Worm (Caenorhabditis elegans) whole organism, L3 larva: ENCODE data around the gene F19F10.1.

Experiments
- aly-2 ChIP-seq: fragments of 150-350 bp; optimal IDR thresholded peaks from 2 replicates; lab custom pipeline; 2014; ENCODE audit warnings: missing biosample characterization, missing genetic modification characterization
- ceh-16 ChIP-seq: sonication (generic microtip); optimal IDR thresholded peaks from 2 replicates; lab custom pipeline; 2017; ENCODE audit warnings: missing biosample characterization, missing genetic modification characterization
- ceh-28 ChIP-seq: fragments of 150-350 bp; optimal IDR thresholded peaks from 2 replicates; lab custom pipeline; 2014; ENCODE audit warnings: missing biosample characterization, missing genetic modification reagents, missing genetic modification characterization
- ceh-82 ChIP-seq: fragments of 150-350 bp; optimal IDR thresholded peaks from 2 replicates; lab custom pipeline; 2014; ENCODE audit warnings: missing biosample characterization, missing genetic modification characterization
- ceh-9 ChIP-seq: sonication (generic microtip); optimal IDR thresholded peaks from 2 replicates; lab custom pipeline; 2018; ENCODE audit warnings: missing biosample characterization, missing genetic modification characterization
- elt-1 ChIP-seq: fragments of 150-350 bp; optimal IDR thresholded peaks from 2 replicates; lab custom pipeline; 2014; ENCODE audit warnings: missing biosample characterization, missing genetic modification characterization
- elt-2 ChIP-seq: sonication (generic microtip); optimal IDR thresholded peaks from 2 replicates; lab custom pipeline; 2016; ENCODE audit warnings: missing genetic modification reagents, mild to moderate bottlenecking, missing genetic modification characterization, missing compliant biosample characterization
- elt-3 ChIP-seq, 3 experiments: fragments of 150-350 bp in 1 of 3; sonication (generic microtip) in 2 of 3; optimal IDR thresholded peaks; 2 replicates in 2 of 3; 4 replicates in 1 of 3; lab custom pipeline; 2014 to 2017; ENCODE audit warnings: missing biosample characterization in 3 of 3, missing genetic modification characterization in 3 of 3
- eor-1 ChIP-seq, 2 experiments: fragments of 150-350 bp; optimal IDR thresholded peaks; 2 replicates each; lab custom pipeline; 2014 to 2018; ENCODE audit warnings: missing biosample characterization in 2 of 2, missing genetic modification characterization in 2 of 2
- fkh-10 ChIP-seq: sonication (generic microtip); optimal IDR thresholded peaks from 2 replicates; lab custom pipeline; 2017; ENCODE audit warnings: missing biosample characterization, missing genetic modification reagents, missing genetic modification characterization
- fos-1 ChIP-seq: fragments of 150-350 bp; optimal IDR thresholded peaks from 2 replicates; lab custom pipeline; 2014; ENCODE audit warnings: missing biosample characterization, missing genetic modification characterization
- hmg-11 ChIP-seq: sonication (generic microtip); optimal IDR thresholded peaks from 2 replicates; lab custom pipeline; 2016; ENCODE audit warnings: missing genetic modification characterization, missing compliant biosample characterization
- lin-15B ChIP-seq: fragments of 150-350 bp; optimal IDR thresholded peaks from 2 replicates; lab custom pipeline; 2014; ENCODE audit warnings: missing biosample characterization, missing genetic modification characterization
- lin-39 ChIP-seq: fragments of 150-350 bp; optimal IDR thresholded peaks from 2 replicates; lab custom pipeline; 2018; ENCODE audit warnings: missing biosample characterization, missing genetic modification reagents, missing genetic modification characterization
- lsy-12 ChIP-seq: sonication (generic microtip); optimal IDR thresholded peaks from 2 replicates; lab custom pipeline; 2016; ENCODE audit warnings: mild to moderate bottlenecking, missing genetic modification characterization, missing compliant biosample characterization
- mdl-1 ChIP-seq: fragments of 150-350 bp; optimal IDR thresholded peaks from 2 replicates; lab custom pipeline; 2014; ENCODE audit warnings: missing biosample characterization, missing genetic modification characterization
- mml-1 ChIP-seq: fragments of 150-350 bp; sonication (generic microtip); optimal IDR thresholded peaks from 3 replicates; lab custom pipeline; 2014; ENCODE audit warnings: missing biosample characterization, missing genetic modification characterization
- nfya-1 ChIP-seq: sonication (generic microtip); optimal IDR thresholded peaks from 2 replicates; lab custom pipeline; 2017; ENCODE audit warnings: missing genetic modification characterization, mild to moderate bottlenecking, missing compliant biosample characterization, antibody characterized with exemption, moderate library complexity; ENCODE audit not compliant: insufficient read depth
- nhr-11 ChIP-seq: fragments of 150-350 bp; optimal IDR thresholded peaks from 2 replicates; lab custom pipeline; 2014; ENCODE audit warnings: missing biosample characterization, missing genetic modification characterization
- nhr-12 ChIP-seq: fragments of 150-350 bp; optimal IDR thresholded peaks from 2 replicates; lab custom pipeline; 2014; ENCODE audit warnings: missing biosample characterization, missing genetic modification characterization
- nhr-23 ChIP-seq: fragments of 150-350 bp; optimal IDR thresholded peaks from 2 replicates; lab custom pipeline; 2014; ENCODE audit warnings: missing biosample characterization, missing genetic modification reagents, missing genetic modification characterization
- nhr-237 ChIP-seq: fragments of 150-350 bp; optimal IDR thresholded peaks from 2 replicates; lab custom pipeline; 2014; ENCODE audit warnings: missing biosample characterization, missing genetic modification characterization
- nhr-25 ChIP-seq: sonication (generic microtip); optimal IDR thresholded peaks from 2 replicates; lab custom pipeline; 2017; ENCODE audit warnings: missing biosample characterization, missing genetic modification characterization
- nhr-28 ChIP-seq: fragments of 150-350 bp; optimal IDR thresholded peaks from 2 replicates; lab custom pipeline; 2014; ENCODE audit warnings: missing biosample characterization, missing genetic modification characterization
- nhr-43 ChIP-seq: sonication (generic microtip); optimal IDR thresholded peaks from 2 replicates; lab custom pipeline; 2016; ENCODE audit warnings: mild to moderate bottlenecking, missing genetic modification characterization, missing compliant biosample characterization; ENCODE audit not compliant: poor library complexity, severe bottlenecking
- nhr-67 ChIP-seq: fragments of 150-350 bp; optimal IDR thresholded peaks from 2 replicates; lab custom pipeline; 2014; ENCODE audit warnings: missing biosample characterization, missing genetic modification characterization
- nhr-76 ChIP-seq: fragments of 150-350 bp; sonication (generic microtip); optimal IDR thresholded peaks from 5 replicates; lab custom pipeline; 2014; ENCODE audit warnings: missing biosample characterization, missing genetic modification characterization
- pha-4 ChIP-seq: fragments of 150-350 bp; optimal IDR thresholded peaks from 2 replicates; lab custom pipeline; 2014; ENCODE audit warnings: missing biosample characterization, missing genetic modification reagents, missing genetic modification characterization
- pqm-1 ChIP-seq: fragments of 150-350 bp; optimal IDR thresholded peaks from 2 replicates; lab custom pipeline; 2017; ENCODE audit warnings: missing biosample characterization, missing genetic modification characterization, inconsistent platforms
- sea-2 ChIP-seq: fragments of 150-350 bp; sonication (generic microtip); optimal IDR thresholded peaks from 4 replicates; lab custom pipeline; 2014; ENCODE audit warnings: missing biosample characterization, missing genetic modification reagents, missing genetic modification characterization
- skn-1 ChIP-seq: fragments of 150-350 bp; optimal IDR thresholded peaks from 2 replicates; lab custom pipeline; 2014; ENCODE audit warnings: missing biosample characterization, missing genetic modification characterization
- snpc-4 ChIP-seq: fragments of 150-350 bp; optimal IDR thresholded peaks from 2 replicates; lab custom pipeline; 2014; ENCODE audit warnings: missing biosample characterization, missing genetic modification characterization
- tbx-2 ChIP-seq: sonication (generic microtip); optimal IDR thresholded peaks from 2 replicates; lab custom pipeline; 2016; ENCODE audit warnings: mild to moderate bottlenecking, missing genetic modification characterization, missing compliant biosample characterization
- unc-39 ChIP-seq: sonication (generic microtip); optimal IDR thresholded peaks from 4 replicates; lab custom pipeline; 2017; ENCODE audit warnings: missing biosample characterization, missing genetic modification characterization
- unc-62 ChIP-seq: fragments of 150-350 bp; sonication (generic microtip); optimal IDR thresholded peaks from 4 replicates; lab custom pipeline; 2014; ENCODE audit warnings: missing biosample characterization, missing genetic modification reagents, missing genetic modification characterization
- zag-1 ChIP-seq: fragments of 150-350 bp; optimal IDR thresholded peaks from 2 replicates; lab custom pipeline; 2014; ENCODE audit warnings: missing biosample characterization, missing genetic modification characterization
- ztf-11 ChIP-seq: fragments of 150-350 bp; optimal IDR thresholded peaks from 2 replicates; lab custom pipeline; 2014; ENCODE audit warnings: missing biosample characterization, missing genetic modification characterization
- ztf-4 ChIP-seq: fragments of 150-350 bp; optimal IDR thresholded peaks from 2 replicates; lab custom pipeline; 2014; ENCODE audit warnings: missing biosample characterization, missing genetic modification characterization

The F19F10.1 gene

DNA sequence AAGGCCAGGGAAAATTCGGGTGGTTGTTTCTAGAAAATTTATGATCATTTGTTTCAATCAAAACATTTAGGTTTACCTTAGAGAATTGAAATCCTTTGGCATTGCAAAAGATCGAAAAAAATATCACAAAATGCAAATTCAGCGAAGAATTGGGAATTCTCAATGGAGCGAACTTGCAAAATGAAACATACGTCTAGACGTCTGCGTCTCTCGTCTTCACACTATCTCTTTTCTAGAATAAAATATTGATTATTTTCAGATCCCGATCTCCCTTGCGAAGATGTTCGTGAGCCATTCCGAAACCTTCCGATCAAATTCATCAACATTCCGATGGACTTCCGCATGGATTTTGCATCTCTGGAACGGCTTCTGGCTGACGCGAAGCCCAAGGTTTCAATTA is 17.3 kb downstream of the F19F10.1 start, which contains the start of gene ets-6 (continued):
- no peak for TF ChIP-seq nhr-12
- TF ChIP-seq ztf-4 (tag; lab: Kevin White, UChicago) = no peak
- TF ChIP-seq mml-1 (tag; lab: Kevin White, UChicago) = no peak
- peak; percentile 69 for TF ChIP-seq pha-4 (tag; lab: Kevin White, UChicago)
- no peak for TF ChIP-seq ceh-82 (tag; lab: Kevin White, UChicago)
- no peak for TF ChIP-seq unc-62 (GFP tag; lab: Kevin White, UChicago)
- TF ChIP-seq lin-39 (tag; lab: Kevin White, UChicago) = no peak
- TF ChIP-seq, all 47 proteins: peak for 11

DNA sequence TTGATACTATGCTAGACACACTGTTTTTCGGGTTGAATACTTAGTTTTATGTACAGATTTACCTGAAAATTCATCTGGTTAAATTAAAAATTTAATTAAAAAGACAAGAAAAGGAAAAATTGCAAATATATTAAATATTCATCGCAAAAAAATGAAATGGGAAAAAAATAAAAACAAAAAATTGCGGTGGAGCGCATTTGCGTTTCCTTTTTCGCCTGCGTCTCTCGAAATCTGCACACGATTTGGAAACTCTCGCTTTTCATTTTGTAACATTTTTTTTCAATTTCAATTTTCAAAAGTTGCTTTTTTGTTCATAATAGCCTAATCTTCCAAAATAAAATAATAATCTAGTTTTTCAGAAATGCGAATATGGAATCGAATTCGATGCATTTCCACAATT is 24.6 kb downstream of the F19F10.1 start, which contains the start of the genes F19F10.11 and C50E3.5:
Gene F19F10.11, minus strand, starts transcription at position 68 of the 400 bp plus-strand sequence.
Gene C50E3.5, plus strand, starts transcription at position 360 of the 400 bp plus-strand sequence.
- TF ChIP-seq nfya-1 (tag; lab: Kevin White, UChicago) (peak; percentile 70), nhr-237 (tag; lab: Kevin White, UChicago) (no peak), aly-2 (tag; lab: Kevin White, UChicago) (no peak), nhr-23 (tag; lab: Kevin White, UChicago) (peak; percentile 43), lin-15B (tag; lab: Kevin White, UChicago) (peak; percentile 70), snpc-4 (tag; lab: Kevin White, UChicago) (peak; percentile 44), nhr-43 (tag; lab: Kevin White, UChicago) (peak; percentile 42), elt-2 (tag; lab: Kevin White, UChicago) (peak; percentile 7), hmg-11 (tag; lab: Kevin White, UChicago) (peak; percentile 74), pha-4 (tag; lab: Kevin White, UChicago) (peak; percentile 79)

DNA sequence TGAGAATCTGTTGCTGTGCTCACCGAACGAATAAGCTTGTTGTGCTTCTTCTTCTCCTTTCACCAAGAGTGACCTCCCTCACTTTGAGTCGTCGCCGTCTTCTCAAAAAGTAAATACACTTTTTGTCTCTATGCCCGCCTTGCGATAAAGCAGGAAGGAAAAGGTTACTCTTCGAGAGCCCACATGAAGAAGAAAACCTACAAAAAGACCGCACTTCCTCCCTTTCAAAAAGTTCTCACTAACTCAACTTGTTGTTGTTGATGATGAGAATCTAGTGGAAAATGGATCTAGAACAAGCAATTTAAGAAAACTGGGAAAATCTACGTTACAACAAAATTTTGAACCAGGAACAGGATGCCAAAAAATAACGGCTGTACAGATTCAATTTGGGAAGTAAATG is 27.4 kb downstream of the F19F10.1 start, which contains the start of gene C50E3.6:
Gene C50E3.6, minus strand, starts transcription at position 101 of the 400 bp plus-strand sequence.
- no peak for TF ChIP-seq nhr-76 (tag; lab: Kevin White, UChicago)
- TF ChIP-seq unc-39 (tag; lab: Kevin White, UChicago) = no peak
- TF ChIP-seq nhr-237 (tag; lab: Kevin White, UChicago) = no peak
- no peak for TF ChIP-seq ztf-11
- no peak for TF ChIP-seq nhr-25 (tag; lab: Kevin White, UChicago)

DNA sequence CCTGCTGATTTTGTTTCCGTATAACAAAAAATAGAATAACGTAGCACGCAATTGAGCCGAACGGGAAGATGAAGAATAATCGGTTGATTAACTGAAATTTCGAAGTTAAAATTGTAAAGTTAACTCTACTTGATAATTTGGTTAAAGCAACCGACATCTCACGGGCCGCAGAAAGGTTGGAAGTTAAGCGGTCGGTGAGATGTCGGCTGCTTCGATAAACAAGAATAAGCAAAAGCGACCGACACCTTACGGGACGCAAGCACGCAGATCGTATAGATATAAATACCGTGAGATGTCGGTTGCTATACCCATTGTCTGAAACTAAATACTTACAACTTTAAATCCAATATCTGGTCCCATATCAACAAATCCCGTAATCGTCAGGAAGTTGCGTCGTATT is 32.1 kb downstream of the F19F10.1 start:
- no peak for TF ChIP-seq nhr-28 (tag; lab: Kevin White, UChicago)
- no peak for TF ChIP-seq ceh-16
- TF ChIP-seq ztf-11 = no peak
- no peak for TF ChIP-seq elt-1 (tag; lab: Kevin White, UChicago)
- TF ChIP-seq snpc-4 (tag; lab: Kevin White, UChicago) = peak; percentile 6
- no peak for TF ChIP-seq mdl-1 (tag; lab: Kevin White, UChicago)
- no peak for TF ChIP-seq lsy-12 (tag; lab: Kevin White, UChicago)

DNA sequence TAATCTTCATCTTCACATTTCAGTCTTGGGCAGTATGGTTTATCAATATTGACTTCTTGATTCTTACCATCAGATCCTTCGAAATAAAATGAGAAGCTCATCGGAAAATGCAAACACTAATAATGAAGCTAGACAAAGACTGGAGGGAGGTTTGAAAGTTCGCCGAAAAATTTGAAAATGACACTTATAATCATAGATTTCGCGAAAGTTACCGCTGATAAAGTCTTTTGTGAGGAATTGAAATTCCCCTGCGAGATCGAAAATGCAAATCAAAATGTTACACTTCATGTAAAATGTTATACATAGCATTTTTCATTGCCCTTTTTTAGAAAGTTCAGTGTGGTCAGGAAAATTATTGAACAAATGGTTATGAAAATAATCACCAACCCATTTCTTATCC is 35.2 kb downstream of the F19F10.1 start, which contains the start of gene C50E3.7:
Gene C50E3.7, minus strand, starts transcription at position 101 of the 400 bp plus-strand sequence.
- TF ChIP-seq unc-62 (GFP tag; lab: Kevin White, UChicago) (no peak), nhr-25 (tag; lab: Kevin White, UChicago) (no peak), snpc-4 (tag; lab: Kevin White, UChicago) (no peak), elt-3 (tag; optimal IDR thresholded peaks at IDR 0.05; lab: Kevin White, UChicago) (no peak), lin-39 (tag; lab: Kevin White, UChicago) (no peak), elt-1 (tag; lab: Kevin White, UChicago) (no peak), zag-1 (tag; lab: Kevin White, UChicago) (no peak), fos-1 (tag; lab: Kevin White, UChicago) (no peak), lsy-12 (tag; lab: Kevin White, UChicago) (no peak), nhr-11 (no peak), aly-2 (tag; lab: Kevin White, UChicago) (no peak)
- TF ChIP-seq, all 47 proteins: peak for 0

DNA sequence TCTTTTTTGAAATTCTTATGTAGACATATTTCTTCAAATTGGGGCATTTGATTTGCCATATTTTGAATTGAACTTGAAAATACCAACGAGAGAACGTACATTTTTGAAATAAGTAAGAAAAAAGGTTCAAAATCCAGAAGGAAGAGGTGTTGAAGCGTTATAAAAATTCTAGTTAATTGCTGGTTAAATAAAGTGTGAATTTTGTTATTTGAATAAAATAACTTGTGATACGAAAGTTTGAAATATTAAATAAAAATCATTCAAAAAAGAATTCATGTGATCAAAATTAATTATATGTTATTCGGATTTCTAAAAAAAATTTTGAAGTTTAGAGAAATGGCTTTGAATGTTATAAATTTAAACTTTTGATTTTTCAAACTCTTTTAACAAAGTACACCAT is 37.1 kb downstream of the F19F10.1 start, which contains the start of gene C50E3.9:
Gene C50E3.9, minus strand, starts transcription at position 101 of the 400 bp plus-strand sequence.
- TF ChIP-seq fkh-10 (no peak), fos-1 (tag; lab: Kevin White, UChicago) (no peak), nhr-28 (tag; lab: Kevin White, UChicago) (no peak), nhr-11 (no peak), nhr-67 (tag; lab: Kevin White, UChicago) (no peak), unc-62 (GFP tag; lab: Kevin White, UChicago) (no peak), tbx-2 (no peak), elt-1 (tag; lab: Kevin White, UChicago) (no peak), skn-1 (no peak), eor-1 (tag; optimal IDR thresholded peaks at IDR 0.05; lab: Kevin White, UChicago) (no peak), ceh-16 (no peak), ceh-28 (no peak), pqm-1 (tag; lab: Kevin White, UChicago) (no peak), elt-3 (tag; optimal IDR thresholded peaks at IDR 0.05; lab: Kevin White, UChicago) (no peak), sea-2 (no peak), pha-4 (tag; lab: Kevin White, UChicago) (no peak), mdl-1 (tag; lab: Kevin White, UChicago) (no peak), ceh-9 (tag; lab: Kevin White, UChicago) (no peak)
